Worm (Caenorhabditis elegans) whole organism, L3 larva: ENCODE results near the gene arrd-10.

Experiments
- R02D3.7 ChIP-seq: fragments of 150-350 bp; optimal IDR thresholded peaks from 2 replicates; lab custom pipeline; 2014; ENCODE audit warnings: missing biosample characterization, missing genetic modification characterization
- ZK546.5 ChIP-seq: sonication (generic microtip); optimal IDR thresholded peaks from 2 replicates; lab custom pipeline; 2017; ENCODE audit warnings: missing biosample characterization, missing genetic modification characterization
- aly-2 ChIP-seq: fragments of 150-350 bp; optimal IDR thresholded peaks from 2 replicates; lab custom pipeline; 2014; ENCODE audit warnings: missing biosample characterization, missing genetic modification characterization
- ceh-16 ChIP-seq: sonication (generic microtip); optimal IDR thresholded peaks from 2 replicates; lab custom pipeline; 2017; ENCODE audit warnings: missing biosample characterization, missing genetic modification characterization
- ceh-82 ChIP-seq: fragments of 150-350 bp; optimal IDR thresholded peaks from 2 replicates; lab custom pipeline; 2014; ENCODE audit warnings: missing biosample characterization, missing genetic modification characterization
- ceh-9 ChIP-seq: sonication (generic microtip); optimal IDR thresholded peaks from 2 replicates; lab custom pipeline; 2018; ENCODE audit warnings: missing biosample characterization, missing genetic modification characterization
- egl-27 ChIP-seq: sonication (generic microtip); optimal IDR thresholded peaks from 4 replicates; lab custom pipeline; 2017; ENCODE audit warnings: missing biosample characterization, missing genetic modification reagents, missing genetic modification characterization
- egl-5 ChIP-seq: fragments of 150-350 bp; optimal IDR thresholded peaks from 2 replicates; lab custom pipeline; 2017; ENCODE audit warnings: missing biosample characterization, missing genetic modification reagents, missing genetic modification characterization, inconsistent platforms
- elt-1 ChIP-seq: fragments of 150-350 bp; optimal IDR thresholded peaks from 2 replicates; lab custom pipeline; 2014; ENCODE audit warnings: missing biosample characterization, missing genetic modification characterization
- elt-2 ChIP-seq: sonication (generic microtip); optimal IDR thresholded peaks from 2 replicates; lab custom pipeline; 2016; ENCODE audit warnings: missing genetic modification reagents, mild to moderate bottlenecking, missing genetic modification characterization, missing compliant biosample characterization
- elt-3 ChIP-seq, 3 experiments: fragments of 150-350 bp in 1 of 3; sonication (generic microtip) in 2 of 3; optimal IDR thresholded peaks; 2 replicates in 2 of 3; 4 replicates in 1 of 3; lab custom pipeline; 2014 to 2017; ENCODE audit warnings: missing biosample characterization in 3 of 3, missing genetic modification characterization in 3 of 3
- eor-1 ChIP-seq, 2 experiments: fragments of 150-350 bp; optimal IDR thresholded peaks; 2 replicates each; lab custom pipeline; 2014 to 2018; ENCODE audit warnings: missing biosample characterization in 2 of 2, missing genetic modification characterization in 2 of 2
- fkh-10 ChIP-seq: sonication (generic microtip); optimal IDR thresholded peaks from 2 replicates; lab custom pipeline; 2017; ENCODE audit warnings: missing biosample characterization, missing genetic modification reagents, missing genetic modification characterization
- fos-1 ChIP-seq: fragments of 150-350 bp; optimal IDR thresholded peaks from 2 replicates; lab custom pipeline; 2014; ENCODE audit warnings: missing biosample characterization, missing genetic modification characterization
- jun-1 ChIP-seq: fragments of 150-350 bp; optimal IDR thresholded peaks from 2 replicates; lab custom pipeline; 2014; ENCODE audit warnings: missing biosample characterization, missing genetic modification reagents, missing genetic modification characterization
- lin-39 ChIP-seq: fragments of 150-350 bp; optimal IDR thresholded peaks from 2 replicates; lab custom pipeline; 2018; ENCODE audit warnings: missing biosample characterization, missing genetic modification reagents, missing genetic modification characterization
- lsy-12 ChIP-seq: sonication (generic microtip); optimal IDR thresholded peaks from 2 replicates; lab custom pipeline; 2016; ENCODE audit warnings: mild to moderate bottlenecking, missing genetic modification characterization, missing compliant biosample characterization
- mml-1 ChIP-seq: fragments of 150-350 bp; sonication (generic microtip); optimal IDR thresholded peaks from 3 replicates; lab custom pipeline; 2014; ENCODE audit warnings: missing biosample characterization, missing genetic modification characterization
- nfya-1 ChIP-seq: sonication (generic microtip); optimal IDR thresholded peaks from 2 replicates; lab custom pipeline; 2017; ENCODE audit warnings: missing genetic modification characterization, mild to moderate bottlenecking, missing compliant biosample characterization, antibody characterized with exemption, moderate library complexity; ENCODE audit not compliant: insufficient read depth
- nhr-11 ChIP-seq: fragments of 150-350 bp; optimal IDR thresholded peaks from 2 replicates; lab custom pipeline; 2014; ENCODE audit warnings: missing biosample characterization, missing genetic modification characterization
- nhr-25 ChIP-seq: sonication (generic microtip); optimal IDR thresholded peaks from 2 replicates; lab custom pipeline; 2017; ENCODE audit warnings: missing biosample characterization, missing genetic modification characterization
- nhr-28 ChIP-seq: fragments of 150-350 bp; optimal IDR thresholded peaks from 2 replicates; lab custom pipeline; 2014; ENCODE audit warnings: missing biosample characterization, missing genetic modification characterization
- nhr-43 ChIP-seq: sonication (generic microtip); optimal IDR thresholded peaks from 2 replicates; lab custom pipeline; 2016; ENCODE audit warnings: mild to moderate bottlenecking, missing genetic modification characterization, missing compliant biosample characterization; ENCODE audit not compliant: poor library complexity, severe bottlenecking
- nhr-77 ChIP-seq: fragments of 150-350 bp; optimal IDR thresholded peaks from 2 replicates; lab custom pipeline; 2014; ENCODE audit warnings: missing biosample characterization, missing genetic modification characterization
- pha-4 ChIP-seq: fragments of 150-350 bp; optimal IDR thresholded peaks from 2 replicates; lab custom pipeline; 2014; ENCODE audit warnings: missing biosample characterization, missing genetic modification reagents, missing genetic modification characterization
- pqm-1 ChIP-seq: fragments of 150-350 bp; optimal IDR thresholded peaks from 2 replicates; lab custom pipeline; 2017; ENCODE audit warnings: missing biosample characterization, missing genetic modification characterization, inconsistent platforms
- skn-1 ChIP-seq: fragments of 150-350 bp; optimal IDR thresholded peaks from 2 replicates; lab custom pipeline; 2014; ENCODE audit warnings: missing biosample characterization, missing genetic modification characterization
- snpc-4 ChIP-seq: fragments of 150-350 bp; optimal IDR thresholded peaks from 2 replicates; lab custom pipeline; 2014; ENCODE audit warnings: missing biosample characterization, missing genetic modification characterization
- tbx-2 ChIP-seq: sonication (generic microtip); optimal IDR thresholded peaks from 2 replicates; lab custom pipeline; 2016; ENCODE audit warnings: mild to moderate bottlenecking, missing genetic modification characterization, missing compliant biosample characterization
- unc-62 ChIP-seq: fragments of 150-350 bp; sonication (generic microtip); optimal IDR thresholded peaks from 4 replicates; lab custom pipeline; 2014; ENCODE audit warnings: missing biosample characterization, missing genetic modification reagents, missing genetic modification characterization
- zag-1 ChIP-seq: fragments of 150-350 bp; optimal IDR thresholded peaks from 2 replicates; lab custom pipeline; 2014; ENCODE audit warnings: missing biosample characterization, missing genetic modification characterization
- ztf-11 ChIP-seq: fragments of 150-350 bp; optimal IDR thresholded peaks from 2 replicates; lab custom pipeline; 2014; ENCODE audit warnings: missing biosample characterization, missing genetic modification characterization
- ztf-4 ChIP-seq: fragments of 150-350 bp; optimal IDR thresholded peaks from 2 replicates; lab custom pipeline; 2014; ENCODE audit warnings: missing biosample characterization, missing genetic modification characterization

Gene arrd-10

ce11 chrII:12939801-12940200 is at the start of gene arrd-10:
Gene arrd-10 (plus strand): TSS chrII:12940101.
- TF ChIP-seq pqm-1 (tag; lab: Kevin White, UChicago) = no peak
- TF ChIP-seq nhr-28 = no peak
- no peak for TF ChIP-seq nhr-43
- no peak for TF ChIP-seq nhr-11 (tag; lab: Kevin White, UChicago)
- no peak for TF ChIP-seq fos-1 (tag; lab: Kevin White, UChicago)
- no peak for TF ChIP-seq elt-2
- TF ChIP-seq nhr-77 (tag; lab: Kevin White, UChicago) = no peak
- no peak for TF ChIP-seq ztf-4 (tag; lab: Kevin White, UChicago)
- no peak for TF ChIP-seq fkh-10 (GFP tag; lab: Kevin White, UChicago)
- no peak for TF ChIP-seq elt-1 (tag; lab: Kevin White, UChicago)
- TF ChIP-seq lsy-12 (tag; lab: Kevin White, UChicago) = no peak
- no peak for TF ChIP-seq ceh-9 (tag; lab: Kevin White, UChicago)
- TF ChIP-seq zag-1 (tag; lab: Kevin White, UChicago) = no peak
- TF ChIP-seq elt-3 (tag; optimal IDR thresholded peaks at IDR 0.05; lab: Kevin White, UChicago) = no peak
- TF ChIP-seq lin-39 (tag; lab: Kevin White, UChicago) = no peak
- no peak for TF ChIP-seq unc-62 (GFP tag; lab: Kevin White, UChicago)
- TF ChIP-seq nhr-25 = no peak
- TF ChIP-seq ZK546.5 = no peak
- no peak for TF ChIP-seq R02D3.7 (tag; lab: Kevin White, UChicago)
- no peak for TF ChIP-seq skn-1 (tag; lab: Kevin White, UChicago)

- peak; percentile 26 for TF ChIP-seq jun-1 (tag; lab: Kevin White, UChicago)
- peak; percentile 18 for TF ChIP-seq pqm-1 (tag; lab: Kevin White, UChicago)
- TF ChIP-seq elt-2 = peak; percentile 57
- no peak for TF ChIP-seq egl-27 (tag; lab: Kevin White, UChicago)
- TF ChIP-seq unc-62 (GFP tag; lab: Kevin White, UChicago) = no peak
- TF ChIP-seq pha-4 = no peak
These were observed 47.5 kb upstream of the arrd-10 start for ce11 chrII:12892407-12892806.

ce11 chrII:12895078-12895670 is 44.7 kb upstream of the arrd-10 start, which contains the start of the genes clec-62 and clec-63:
Gene clec-62 (minus strand): TSS chrII:12895128.
Gene clec-63 (plus strand): TSS chrII:12895638.
- TF ChIP-seq fkh-10 (GFP tag; lab: Kevin White, UChicago) (no peak), ceh-82 (tag; lab: Kevin White, UChicago) (no peak), ceh-16 (tag; lab: Kevin White, UChicago) (no peak), pha-4 (peak; percentile 39), snpc-4 (no peak), egl-5 (tag; lab: Kevin White, UChicago) (no peak), nhr-25 (no peak), nfya-1 (tag; lab: Kevin White, UChicago) (no peak), ztf-11 (tag; lab: Kevin White, UChicago) (no peak), aly-2 (tag; lab: Kevin White, UChicago) (no peak), jun-1 (tag; lab: Kevin White, UChicago) (peak; percentile 30), eor-1 (tag; optimal IDR thresholded peaks at IDR 0.05; lab: Kevin White, UChicago) (no peak), elt-2 (peak; percentile 96), pqm-1 (tag; lab: Kevin White, UChicago) (peak; percentile 72), mml-1 (tag; lab: Kevin White, UChicago) (no peak), skn-1 (tag; lab: Kevin White, UChicago) (no peak)

ce11 chrII:12896666-12897065 is 43.2 kb upstream of the arrd-10 start:
- no peak for TF ChIP-seq lsy-12 (tag; lab: Kevin White, UChicago)
- no peak for TF ChIP-seq snpc-4
- no peak for TF ChIP-seq egl-5 (tag; lab: Kevin White, UChicago)
- no peak for TF ChIP-seq skn-1 (tag; lab: Kevin White, UChicago)
- no peak for TF ChIP-seq egl-27 (tag; lab: Kevin White, UChicago)
- TF ChIP-seq, all 47 proteins: peak for 0

- TF ChIP-seq elt-1 (tag; lab: Kevin White, UChicago) (no peak), fos-1 (tag; lab: Kevin White, UChicago) (no peak), mml-1 (tag; lab: Kevin White, UChicago) (no peak), elt-3 (tag; optimal IDR thresholded peaks at IDR 0.05; lab: Kevin White, UChicago) (no peak), tbx-2 (tag; lab: Kevin White, UChicago) (no peak), R02D3.7 (tag; lab: Kevin White, UChicago) (no peak), snpc-4 (no peak), unc-62 (GFP tag; lab: Kevin White, UChicago) (no peak)
These were observed 42.5 kb upstream of the arrd-10 start for ce11 chrII:12897361-12897760.
